Fruit fly (Drosophila melanogaster) Kc167 (cell line): ENCODE results near the gene PLCXD.

Source experiments
- Myc ChIP-seq: fragments of >200 bp; optimal IDR thresholded peaks from 2 replicates; lab custom pipeline; 2017; ENCODE audit warnings: missing external identifiers
- insv ChIP-seq: fragments of >200 bp; optimal IDR thresholded peaks from 3 replicates; lab custom pipeline; 2018; ENCODE audit warnings: missing external identifiers
- psq ChIP-seq: fragments of >200 bp; optimal IDR thresholded peaks from 2 replicates; lab custom pipeline; 2017; ENCODE audit warnings: missing external identifiers

DNA sequence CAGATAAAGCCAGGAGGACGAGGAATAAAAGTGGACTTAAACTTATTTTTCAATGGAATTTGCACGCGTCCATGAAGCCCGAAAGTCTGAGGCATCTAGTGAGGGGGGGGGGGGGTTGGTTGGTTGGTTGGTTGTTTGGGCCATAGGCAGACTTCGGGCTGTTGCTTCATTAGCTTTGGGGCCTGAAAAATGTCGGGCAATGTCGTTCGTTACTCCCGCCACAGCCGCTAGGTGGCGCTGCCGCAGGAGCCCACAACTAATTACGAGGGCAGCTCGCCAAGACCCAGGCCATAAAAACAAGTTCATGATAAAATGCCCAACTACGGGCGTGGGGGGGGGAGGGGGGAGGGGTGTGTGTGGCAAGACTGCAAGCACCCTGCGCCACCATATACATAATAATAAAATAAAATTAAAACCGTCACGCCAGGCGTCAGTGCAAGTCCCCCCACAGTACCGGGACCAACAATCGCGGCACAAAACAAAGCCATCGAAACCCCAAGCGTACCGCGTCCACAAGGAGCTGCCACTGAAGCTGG is 29.0 kb downstream of the PLCXD start:
- no peak for TF ChIP-seq insv (lab: Kevin White, UChicago)
- no peak for TF ChIP-seq psq (lab: Kevin White, UChicago)
- TF ChIP-seq Myc: no peak
